Worm (Caenorhabditis elegans) whole organism, L1 larva: ENCODE results near the gene C49F8.14.

Experiments
- C04F5.9 ChIP-seq: sonication (generic microtip); optimal IDR thresholded peaks from 2 replicates; lab custom pipeline; 2016; ENCODE audit warnings: missing genetic modification characterization, missing compliant biosample characterization
- F16B12.6 ChIP-seq: fragments of 150-350 bp; optimal IDR thresholded peaks from 2 replicates; lab custom pipeline; 2014; ENCODE audit warnings: missing biosample characterization, missing genetic modification characterization
- Y116A8C.19 ChIP-seq: sonication (generic microtip); optimal IDR thresholded peaks from 2 replicates; lab custom pipeline; 2016; ENCODE audit warnings: missing compliant biosample characterization, missing genetic modification characterization, borderline replicate concordance
- alr-1 ChIP-seq: fragments of 200-800 bp; sonication (Bioruptor generic); optimal IDR thresholded peaks from 2 replicates; lab custom pipeline; 2018; ENCODE audit warnings: borderline replicate concordance, mild to moderate bottlenecking, missing genetic modification characterization, missing compliant biosample characterization
- blmp-1 ChIP-seq: fragments of 150-350 bp; optimal IDR thresholded peaks from 2 replicates; lab custom pipeline; 2014; ENCODE audit warnings: missing biosample characterization, missing genetic modification characterization
- ceh-63 ChIP-seq: fragments of 200-800 bp; sonication (Bioruptor generic); optimal IDR thresholded peaks from 2 replicates; lab custom pipeline; 2018; ENCODE audit warnings: mild to moderate bottlenecking, missing genetic modification characterization, missing compliant biosample characterization
- ceh-82 ChIP-seq, 3 experiments: fragments of 150-350 bp in 1 of 3; sonication (generic microtip) in 2 of 3; optimal IDR thresholded peaks; 2 replicates each; lab custom pipeline; 2014 to 2017; ENCODE audit warnings: missing biosample characterization in 3 of 3, missing genetic modification characterization in 3 of 3
- efl-1 ChIP-seq, 4 experiments: fragments of 150-350 bp; optimal IDR thresholded peaks in 3 of 4; peaks in 1 of 4; 1 replicate in 1 of 4; 2 replicates in 3 of 4; lab custom pipeline; 2014; ENCODE audit warnings: missing biosample characterization in 2 of 4, missing genetic modification characterization in 2 of 4, missing genetic modification reagents in 2 of 4
- efl-3 ChIP-seq: fragments of 200-800 bp; sonication (Bioruptor generic); optimal IDR thresholded peaks from 2 replicates; lab custom pipeline; 2018; ENCODE audit warnings: mild to moderate bottlenecking, missing genetic modification characterization, missing compliant biosample characterization
- egl-13 ChIP-seq: sonication (generic microtip); optimal IDR thresholded peaks from 2 replicates; lab custom pipeline; 2016; ENCODE audit warnings: missing genotype, missing genetic modification reagents, missing genetic modification characterization, missing compliant biosample characterization
- egl-27 ChIP-seq, 2 experiments: fragments of 150-350 bp in 1 of 2; sonication (generic microtip); optimal IDR thresholded peaks; 3 replicates each; lab custom pipeline; 2017 to 2018; ENCODE audit warnings: missing biosample characterization in 2 of 2, missing genetic modification characterization in 2 of 2, missing genetic modification reagents in 2 of 2
- elt-2 ChIP-seq: sonication (generic microtip); optimal IDR thresholded peaks from 2 replicates; lab custom pipeline; 2016; ENCODE audit warnings: missing genetic modification characterization, mild to moderate bottlenecking, inconsistent platforms, missing compliant biosample characterization, missing genetic modification reagents
- elt-3 ChIP-seq, 6 experiments: fragments of 150-350 bp in 1 of 6; sonication (generic microtip); optimal IDR thresholded peaks; 2 replicates each; lab custom pipeline; 2017 to 2018; ENCODE audit warnings: missing biosample characterization in 6 of 6, missing genetic modification characterization in 6 of 6, inconsistent platforms in 1 of 6
- fkh-10 ChIP-seq: sonication (generic microtip); optimal IDR thresholded peaks from 2 replicates; lab custom pipeline; 2017; ENCODE audit warnings: missing biosample characterization, missing genetic modification reagents, missing genetic modification characterization
- fkh-4 ChIP-seq: sonication (generic microtip); optimal IDR thresholded peaks from 2 replicates; lab custom pipeline; 2016; ENCODE audit warnings: missing compliant biosample characterization, missing genetic modification characterization, borderline replicate concordance
- fos-1 ChIP-seq: fragments of 150-350 bp; optimal IDR thresholded peaks from 2 replicates; lab custom pipeline; 2014; ENCODE audit warnings: missing biosample characterization, missing genetic modification characterization
- grh-1 ChIP-seq: fragments of 200-800 bp; sonication (Bioruptor generic); IDR thresholded peaks from 2 replicates; pipeline ENCODE4 v1.3.6; 2022; ENCODE audit warnings: missing genetic modification reagents, missing genetic modification characterization, missing compliant biosample characterization
- irx-1 ChIP-seq: sonication (generic microtip); optimal IDR thresholded peaks from 2 replicates; lab custom pipeline; 2016; ENCODE audit warnings: missing genetic modification characterization, missing compliant biosample characterization
- jun-1 ChIP-seq: fragments of 150-350 bp; optimal IDR thresholded peaks from 2 replicates; lab custom pipeline; 2014; ENCODE audit warnings: missing biosample characterization, missing genetic modification reagents, missing genetic modification characterization
- lin-13 ChIP-seq: fragments of 150-350 bp; optimal IDR thresholded peaks from 2 replicates; lab custom pipeline; 2014; ENCODE audit warnings: missing biosample characterization, missing genetic modification reagents, missing genetic modification characterization
- lin-14 ChIP-seq: fragments of 200-800 bp; sonication (Bioruptor generic); optimal IDR thresholded peaks from 2 replicates; lab custom pipeline; 2018; ENCODE audit warnings: mild to moderate bottlenecking, missing genetic modification characterization, moderate library complexity, missing compliant biosample characterization
- lin-15B ChIP-seq: fragments of 150-350 bp; sonication (generic microtip); optimal IDR thresholded peaks from 3 replicates; lab custom pipeline; 2014; ENCODE audit warnings: missing biosample characterization, missing genetic modification characterization
- lin-35 ChIP-seq, 2 experiments: fragments of 150-350 bp; optimal IDR thresholded peaks; 2 replicates each; lab custom pipeline; 2014; ENCODE audit warnings: missing biosample characterization in 2 of 2, missing genetic modification characterization in 2 of 2, missing genetic modification reagents in 2 of 2
- lin-39 ChIP-seq: fragments of 150-350 bp; optimal IDR thresholded peaks from 2 replicates; lab custom pipeline; 2014; ENCODE audit warnings: missing biosample characterization, missing genetic modification reagents, missing genetic modification characterization
- mab-9 ChIP-seq: fragments of 200-800 bp; sonication (Bioruptor generic); IDR thresholded peaks from 2 replicates; pipeline ENCODE4 v1.3.6; 2022; ENCODE audit warnings: missing genetic modification reagents, missing genetic modification characterization, missing compliant biosample characterization
- mef-2 ChIP-seq: fragments of 150-350 bp; optimal IDR thresholded peaks from 2 replicates; lab custom pipeline; 2014; ENCODE audit warnings: missing biosample characterization, missing genetic modification characterization
- mep-1 ChIP-seq: fragments of 150-350 bp; optimal IDR thresholded peaks from 2 replicates; lab custom pipeline; 2014; ENCODE audit warnings: missing biosample characterization, missing genetic modification characterization
- nhr-11 ChIP-seq: fragments of 150-350 bp; optimal IDR thresholded peaks from 2 replicates; lab custom pipeline; 2014; ENCODE audit warnings: missing biosample characterization, missing genetic modification characterization
- nhr-12 ChIP-seq: sonication (generic microtip); optimal IDR thresholded peaks from 2 replicates; lab custom pipeline; 2017; ENCODE audit warnings: missing biosample characterization, missing genetic modification characterization
- nhr-19 ChIP-seq: fragments of 200-800 bp; sonication (Bioruptor generic); conservative IDR thresholded peaks from 2 replicates; pipeline ENCODE4 v1.3.6; 2022; ENCODE audit warnings: missing genetic modification characterization, missing compliant biosample characterization
- nhr-20 ChIP-seq: sonication (generic microtip); optimal IDR thresholded peaks from 2 replicates; lab custom pipeline; 2016; ENCODE audit warnings: mild to moderate bottlenecking, missing genetic modification characterization, missing compliant biosample characterization
- nhr-47 ChIP-seq: sonication (generic microtip); optimal IDR thresholded peaks from 2 replicates; lab custom pipeline; 2016; ENCODE audit warnings: mild to moderate bottlenecking, missing genetic modification characterization, moderate library complexity, missing compliant biosample characterization
- nhr-71 ChIP-seq: sonication (generic microtip); optimal IDR thresholded peaks from 2 replicates; lab custom pipeline; 2016; ENCODE audit warnings: mild to moderate bottlenecking, missing genetic modification characterization, moderate library complexity, missing compliant biosample characterization
- nhr-76 ChIP-seq: sonication (generic microtip); optimal IDR thresholded peaks from 2 replicates; lab custom pipeline; 2017; ENCODE audit warnings: missing biosample characterization, missing genetic modification characterization
- nhr-77 ChIP-seq: fragments of 150-350 bp; optimal IDR thresholded peaks from 2 replicates; lab custom pipeline; 2014; ENCODE audit warnings: missing biosample characterization, missing genetic modification characterization
- nhr-85 ChIP-seq: sonication (generic microtip); peaks from one replicate; lab custom pipeline; 2016; ENCODE audit warnings: missing genetic modification characterization, inconsistent platforms, missing compliant biosample characterization
- nhr-90 ChIP-seq: sonication (generic microtip); optimal IDR thresholded peaks from 2 replicates; lab custom pipeline; 2016; ENCODE audit warnings: mild to moderate bottlenecking, missing genetic modification characterization, missing compliant biosample characterization; ENCODE audit not compliant: poor library complexity
- pag-3 ChIP-seq: sonication (generic microtip); optimal IDR thresholded peaks from 2 replicates; lab custom pipeline; 2017; ENCODE audit warnings: missing genetic modification characterization, mild to moderate bottlenecking, missing compliant biosample characterization, antibody characterized with exemption, borderline replicate concordance; ENCODE audit not compliant: insufficient read depth
- pax-3 ChIP-seq: fragments of 200-800 bp; sonication (Bioruptor generic); optimal IDR thresholded peaks from 2 replicates; lab custom pipeline; 2018; ENCODE audit warnings: mild to moderate bottlenecking, missing genetic modification characterization, moderate library complexity, missing compliant biosample characterization
- rnt-1 ChIP-seq: sonication (generic microtip); optimal IDR thresholded peaks from 2 replicates; lab custom pipeline; 2016; ENCODE audit warnings: mild to moderate bottlenecking, missing genetic modification characterization, moderate library complexity, missing compliant biosample characterization
- skn-1 ChIP-seq: fragments of 150-350 bp; optimal IDR thresholded peaks from 2 replicates; lab custom pipeline; 2014; ENCODE audit warnings: missing biosample characterization, missing genetic modification characterization
- snpc-4 ChIP-seq: fragments of 150-350 bp; optimal IDR thresholded peaks from 2 replicates; lab custom pipeline; 2014; ENCODE audit warnings: missing biosample characterization, missing genetic modification characterization
- snu-23 ChIP-seq: sonication (generic microtip); optimal IDR thresholded peaks from 2 replicates; lab custom pipeline; 2016; ENCODE audit warnings: missing genetic modification characterization, missing compliant biosample characterization
- sox-4 ChIP-seq: sonication (generic microtip); optimal IDR thresholded peaks from 2 replicates; lab custom pipeline; 2016; ENCODE audit warnings: missing genetic modification characterization, missing compliant biosample characterization
- swsn-7 ChIP-seq: sonication (generic microtip); optimal IDR thresholded peaks from 2 replicates; lab custom pipeline; 2016; ENCODE audit warnings: missing genetic modification characterization, missing compliant biosample characterization
- tbx-2 ChIP-seq: sonication (generic microtip); optimal IDR thresholded peaks from 2 replicates; lab custom pipeline; 2016; ENCODE audit warnings: missing genetic modification characterization, missing compliant biosample characterization
- xbp-1 ChIP-seq: sonication (generic microtip); optimal IDR thresholded peaks from 2 replicates; lab custom pipeline; 2016; ENCODE audit warnings: missing genetic modification characterization, missing compliant biosample characterization
- ztf-4 ChIP-seq: fragments of 150-350 bp; optimal IDR thresholded peaks from 2 replicates; lab custom pipeline; 2014; ENCODE audit warnings: missing biosample characterization, missing genetic modification characterization

Gene C49F8.14

ce11 chrX:13359800-13360199 is 16.9 kb downstream of the C49F8.14 start:
- TF ChIP-seq mep-1, result no peak
- TF ChIP-seq nhr-19 (GFP tag; lab: Robert Waterston, UW), result peak; percentile 89
- no peak for TF ChIP-seq egl-13 (tag; lab: Kevin White, UChicago)
- TF ChIP-seq mef-2 (tag; lab: Kevin White, UChicago), result no peak
- TF ChIP-seq sox-4 (tag; lab: Kevin White, UChicago), result no peak
- no peak for TF ChIP-seq fos-1 (tag; lab: Kevin White, UChicago)
- TF ChIP-seq ztf-4 (tag; lab: Kevin White, UChicago), result no peak
- TF ChIP-seq Y116A8C.19 (tag; lab: Kevin White, UChicago), result no peak
- TF ChIP-seq swsn-7 (tag; lab: Kevin White, UChicago), result no peak
- no peak for TF ChIP-seq lin-15B (tag; lab: Kevin White, UChicago)
- TF ChIP-seq efl-1 (optimal IDR thresholded peaks at IDR 0.05; lab: Kevin White, UChicago), result no peak
- TF ChIP-seq efl-1 (GFP tag; optimal IDR thresholded peaks at IDR 0.05 in 1 of 2; lab: Kevin White, UChicago), result peak in 1 of 2 experiments; percentile 54
- TF ChIP-seq jun-1 (tag; lab: Kevin White, UChicago), result no peak
- TF ChIP-seq elt-2 (tag; lab: Kevin White, UChicago), result peak; percentile 58
- TF ChIP-seq fkh-10 (GFP tag; lab: Kevin White, UChicago), result no peak
- TF ChIP-seq fkh-4, result no peak
- TF ChIP-seq alr-1 (tag; lab: Kevin White, UChicago), result no peak
- TF ChIP-seq C04F5.9, result no peak
- peak; percentile 38 for TF ChIP-seq nhr-90 (tag; lab: Kevin White, UChicago)
- TF ChIP-seq ceh-63 (GFP tag; lab: Kevin White, UChicago), result no peak
- TF ChIP-seq nhr-20 (tag; lab: Kevin White, UChicago), result peak; percentile 68
- peak; percentile 27 for TF ChIP-seq snu-23 (GFP tag; lab: Kevin White, UChicago)
- no peak for TF ChIP-seq pax-3 (tag; lab: Kevin White, UChicago)
- no peak for TF ChIP-seq nhr-12 (tag; lab: Kevin White, UChicago)
- peak; percentile 49 for TF ChIP-seq lin-14 (GFP tag; lab: Kevin White, UChicago)
- no peak for TF ChIP-seq xbp-1 (tag; lab: Kevin White, UChicago)
- TF ChIP-seq lin-35 (GFP tag; optimal IDR thresholded peaks at IDR 0.05; lab: Kevin White, UChicago), result peak in 1 of 2 experiments; percentile 8
- peak; percentile 21 for TF ChIP-seq nhr-71 (tag; lab: Kevin White, UChicago)
- TF ChIP-seq nhr-47 (tag; lab: Kevin White, UChicago), result no peak
- peak; percentile 40 for TF ChIP-seq nhr-85
- no peak for TF ChIP-seq tbx-2
- TF ChIP-seq elt-3 (tag; optimal IDR thresholded peaks at IDR 0.05; lab: Kevin White, UChicago), result peak in 1 of 6 experiments; percentile 25
- TF ChIP-seq rnt-1 (tag; lab: Kevin White, UChicago), result no peak
- TF ChIP-seq F16B12.6 (tag; lab: Kevin White, UChicago), result no peak
- no peak for TF ChIP-seq blmp-1 (tag; lab: Kevin White, UChicago)
- TF ChIP-seq pag-3 (tag; lab: Kevin White, UChicago), result no peak

ce11 chrX:13358573-13358972 is 18.2 kb downstream of the C49F8.14 start:
- TF ChIP-seq ceh-82 (tag; optimal IDR thresholded peaks at IDR 0.05; lab: Kevin White, UChicago) (peak; percentile 1 to 53 (median 49)), grh-1 (GFP tag; lab: Robert Waterston, UW) (peak; percentile 76), mab-9 (GFP tag; lab: Robert Waterston, UW) (no peak), lin-39 (tag; lab: Kevin White, UChicago) (no peak), rnt-1 (tag; lab: Kevin White, UChicago) (peak; percentile 68), nhr-12 (tag; lab: Kevin White, UChicago) (no peak), egl-27 (tag; optimal IDR thresholded peaks at IDR 0.05; lab: Kevin White, UChicago) (peak; percentile 86 to 93), snpc-4 (tag; lab: Kevin White, UChicago) (peak; percentile 12), F16B12.6 (tag; lab: Kevin White, UChicago) (no peak), nhr-77 (tag; lab: Kevin White, UChicago) (peak; percentile 83), lin-13 (GFP tag; lab: Kevin White, UChicago) (peak; percentile 63), nhr-90 (tag; lab: Kevin White, UChicago) (peak; percentile 94), efl-1 (optimal IDR thresholded peaks at IDR 0.05; lab: Kevin White, UChicago) (peak; percentile 38 to 44), efl-1 (GFP tag; optimal IDR thresholded peaks at IDR 0.05 in 1 of 2; lab: Kevin White, UChicago) (peak in 1 of 2 experiments; percentile 91), efl-3 (GFP tag; lab: Kevin White, UChicago) (no peak), xbp-1 (tag; lab: Kevin White, UChicago) (peak; percentile 69), nhr-76 (tag; lab: Kevin White, UChicago) (no peak), alr-1 (tag; lab: Kevin White, UChicago) (no peak), Y116A8C.19 (tag; lab: Kevin White, UChicago) (no peak), skn-1 (peak; percentile 77), elt-3 (tag; optimal IDR thresholded peaks at IDR 0.05; lab: Kevin White, UChicago) (peak in 5 of 6 experiments; percentile 53 to 91 (median 66)), tbx-2 (peak; percentile 90), ceh-63 (GFP tag; lab: Kevin White, UChicago) (peak; percentile 61), lin-14 (GFP tag; lab: Kevin White, UChicago) (peak; percentile 97), irx-1 (tag; lab: Kevin White, UChicago) (peak; percentile 75), nhr-11 (tag; lab: Kevin White, UChicago) (peak; percentile 81), sox-4 (tag; lab: Kevin White, UChicago) (peak; percentile 74)
